Worm (Caenorhabditis elegans): ENCODE results near the gene F53H4.6.

DNA sequence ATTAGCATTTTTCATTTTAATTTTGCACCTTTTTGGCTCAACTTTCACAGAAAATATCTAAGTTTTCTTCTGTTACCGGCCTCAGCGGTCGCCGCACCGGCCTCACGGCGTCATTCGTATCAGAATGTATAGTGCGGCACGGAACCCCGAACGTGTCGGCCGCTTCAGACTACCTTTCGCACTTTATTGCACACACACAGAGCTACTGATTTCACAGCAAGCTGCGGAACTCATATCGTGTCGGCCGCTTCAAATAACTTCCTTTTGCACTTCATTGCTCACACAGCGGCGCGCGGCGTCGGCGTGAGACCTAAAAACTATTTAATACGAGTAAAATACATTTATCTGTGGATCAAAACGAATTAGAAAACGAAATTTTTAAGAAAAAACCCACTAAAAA lies 24.1 kb upstream of the F53H4.6 start:
- TF ChIP-seq dmd-6 (GFP tag; IDR thresholded peaks at IDR 0.05), result no peak
- TF ChIP-seq nhr-48 (tag; optimal IDR thresholded peaks at IDR 0.05), result no peak
- no peak for TF ChIP-seq nhr-111 (GFP tag; optimal IDR thresholded peaks at IDR 0.05)
- no peak for TF ChIP-seq unc-62 (GFP tag; optimal IDR thresholded peaks at IDR 0.05 in 1 of 2)
- no peak for TF ChIP-seq unc-62 (tag; optimal IDR thresholded peaks at IDR 0.05)
- TF ChIP-seq zfp-2 (tag; optimal IDR thresholded peaks at IDR 0.05), result no peak
- no peak for TF ChIP-seq egl-27 (tag; optimal IDR thresholded peaks at IDR 0.05)
- no peak for TF ChIP-seq ama-1 (optimal IDR thresholded peaks at IDR 0.05)
- TF ChIP-seq lir-3 (tag; optimal IDR thresholded peaks at IDR 0.05), result no peak
